Worm (Caenorhabditis elegans): ENCODE data around the gene srh-258.

ce11 chrV:15388820-15389384, 16.1 kb upstream of the srh-258 start, which contains the start of gene srh-170:
- TF ChIP-seq ref-1 (GFP tag; conservative IDR thresholded peaks at IDR 0.05) (no peak), ztf-29 (GFP tag; IDR thresholded peaks at IDR 0.05) (no peak), med-1 (GFP tag; optimal IDR thresholded peaks at IDR 0.05; ENCODE audit: insufficient read depth) (no peak), klf-2 (GFP tag; conservative IDR thresholded peaks at IDR 0.05) (no peak), flt-1 (GFP tag; IDR thresholded peaks at IDR 0.05) (no peak), tab-1 (GFP tag; IDR thresholded peaks at IDR 0.05) (no peak), T22C8.4 (GFP tag; IDR thresholded peaks at IDR 0.05) (no peak), cog-1 (tag; optimal IDR thresholded peaks at IDR 0.05) (no peak), ztf-23 (GFP tag; IDR thresholded peaks at IDR 0.05) (no peak)
